Worm (Caenorhabditis elegans): ENCODE measurements around the gene F40F9.3.

DNA sequence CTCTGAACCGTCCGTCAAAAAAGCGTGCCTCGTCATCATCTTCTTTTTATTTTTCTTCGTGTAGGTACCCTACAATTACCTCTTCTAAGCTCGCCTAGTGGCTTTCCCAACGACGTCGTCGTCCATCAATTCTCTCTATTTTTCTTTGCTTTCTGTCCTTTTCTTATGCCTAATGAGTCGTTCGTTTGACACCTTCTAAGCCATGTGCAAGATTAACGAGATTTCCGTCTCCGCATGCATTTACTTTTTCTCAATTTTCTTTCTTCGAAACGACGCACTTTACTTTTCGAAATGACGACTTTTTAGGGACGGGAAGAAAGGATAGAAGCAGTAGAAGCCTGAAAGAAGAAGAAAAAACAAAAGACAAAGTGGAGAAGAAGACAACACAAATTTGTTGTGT is 48.6 kb upstream of the F40F9.3 start, which contains the start of gene ZK287.1:
- TF ChIP-seq tbx-2 (tag; optimal IDR thresholded peaks at IDR 0.05) (no peak), nhr-43 (tag; optimal IDR thresholded peaks at IDR 0.05; ENCODE audit: poor library complexity, severe bottlenecking) (no peak), snpc-4 (tag; optimal IDR thresholded peaks at IDR 0.05) (no peak), skn-1 (tag; optimal IDR thresholded peaks at IDR 0.05) (no peak), ceh-16 (tag; optimal IDR thresholded peaks at IDR 0.05) (no peak), ZK546.5 (tag; optimal IDR thresholded peaks at IDR 0.05) (no peak), elt-3 (tag; optimal IDR thresholded peaks at IDR 0.05) (no peak), pha-4 (tag; optimal IDR thresholded peaks at IDR 0.05) (no peak), ama-1 (optimal IDR thresholded peaks at IDR 0.05) (no peak), R02D3.7 (tag; optimal IDR thresholded peaks at IDR 0.05) (no peak)
